Fruit fly (Drosophila melanogaster): ENCODE measurements around the gene CG42337.

DNA sequence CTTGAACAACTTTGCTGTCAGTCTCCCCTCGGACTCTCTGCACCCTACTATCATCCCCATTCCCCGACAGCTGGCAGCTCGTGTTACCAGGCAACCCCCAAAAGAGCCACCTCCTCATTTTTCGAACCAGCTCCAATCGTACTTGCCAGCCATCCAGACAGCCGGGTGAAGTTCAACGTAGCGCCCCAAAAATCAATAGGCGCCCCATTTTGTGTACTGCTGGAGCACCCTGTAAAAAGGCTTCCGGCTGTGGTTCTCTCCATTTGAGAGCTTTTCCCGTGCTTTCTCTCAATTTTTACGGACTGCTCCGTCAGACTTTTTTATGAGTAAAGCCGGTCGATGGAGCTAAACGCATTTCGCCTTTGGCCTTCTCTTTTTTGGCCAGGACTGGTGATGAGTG, 7.5 kb downstream of the CG42337 start:
- TF ChIP-seq ttk (optimal IDR thresholded peaks at IDR 0.05) = no peak
- no peak for TF ChIP-seq h (optimal IDR thresholded peaks at IDR 0.05)
- TF ChIP-seq psq (optimal IDR thresholded peaks at IDR 0.05) = no peak
- no peak for TF ChIP-seq insv (optimal IDR thresholded peaks at IDR 0.05)

Measured in Kc167 (cell line).